Worm (Caenorhabditis elegans): ENCODE measurements around the gene ZK1073.1.

DNA sequence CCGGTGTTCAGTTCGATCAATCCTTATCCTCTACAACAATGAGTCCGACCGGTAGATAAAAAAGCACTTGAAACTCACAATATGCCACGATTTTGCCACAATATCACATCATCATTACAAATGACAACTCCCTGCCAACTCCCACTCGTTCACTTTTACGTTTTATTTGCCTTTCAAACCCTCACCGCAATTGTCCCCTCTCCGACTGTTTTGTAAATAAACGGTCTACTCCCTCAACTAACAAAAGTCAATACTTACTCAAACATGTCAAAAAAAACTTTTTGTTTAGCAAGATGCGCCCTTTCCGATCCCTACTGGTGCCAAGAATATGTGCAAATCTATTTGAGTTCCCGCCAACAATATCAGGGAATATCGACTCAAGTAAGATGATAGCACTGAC is 43.6 kb downstream of the ZK1073.1 start, which contains the start of gene C30F2.2:
- no peak for TF ChIP-seq ceh-16 (tag; optimal IDR thresholded peaks at IDR 0.05)
- TF ChIP-seq pqm-1 (tag; optimal IDR thresholded peaks at IDR 0.05), result no peak
- no peak for TF ChIP-seq unc-39 (tag; optimal IDR thresholded peaks at IDR 0.05)
- TF ChIP-seq ceh-82 (tag; optimal IDR thresholded peaks at IDR 0.05), result no peak
- no peak for TF ChIP-seq snpc-4 (tag; optimal IDR thresholded peaks at IDR 0.05)
- no peak for TF ChIP-seq skn-1 (tag; optimal IDR thresholded peaks at IDR 0.05)

All from whole organism, L3 larva.